Fruit fly (Drosophila melanogaster): ENCODE measurements around the gene Blos2.

The Blos2 gene

dm6 chr3L:11011610-11012202 lies 49.7 kb upstream of the Blos2 start (continued):
- TF ChIP-seq Ptx1 (GFP tag; IDR thresholded peaks at IDR 0.05), result no peak
- TF ChIP-seq da (GFP tag; optimal IDR thresholded peaks at IDR 0.05), result no peak
- no peak for TF ChIP-seq CG7271 (tag; optimal IDR thresholded peaks at IDR 0.05)
- TF ChIP-seq Ets65A (GFP tag), result no peak
- TF ChIP-seq Atf3 (GFP tag; optimal IDR thresholded peaks at IDR 0.05), result no peak
- TF ChIP-seq CG32767 (GFP tag; IDR thresholded peaks at IDR 0.05), result no peak
- TF ChIP-seq lbe (GFP tag; optimal IDR thresholded peaks at IDR 0.05), result no peak
- TF ChIP-seq crc (GFP tag; optimal IDR thresholded peaks at IDR 0.05), result no peak
- TF ChIP-seq HmgZ (tag; optimal IDR thresholded peaks at IDR 0.05), result no peak
- TF ChIP-seq PHDP (tag; optimal IDR thresholded peaks at IDR 0.05), result no peak
- TF ChIP-seq CG4328 (GFP tag; optimal IDR thresholded peaks at IDR 0.05), result no peak
- no peak for TF ChIP-seq ems (GFP tag; optimal IDR thresholded peaks at IDR 0.05)
- TF ChIP-seq CG18011 (GFP tag; optimal IDR thresholded peaks at IDR 0.05), result no peak
- TF ChIP-seq Hr51 (GFP tag; optimal IDR thresholded peaks at IDR 0.05), result no peak
- no peak for TF ChIP-seq CG6254 (GFP tag; optimal IDR thresholded peaks at IDR 0.05)
- TF ChIP-seq Hey (tag; optimal IDR thresholded peaks at IDR 0.05), result no peak
- no peak for TF ChIP-seq fd102C (GFP tag; optimal IDR thresholded peaks at IDR 0.05)
- peak; percentile 26 for TF ChIP-seq nmo (GFP tag; optimal IDR thresholded peaks at IDR 0.05)
- peak; percentile 80; the same call in 2 of the 3 replicates for TF ChIP-seq CG7963 (GFP tag; IDR thresholded peaks at IDR 0.05; ENCODE audit: partially characterized antibody)
- no peak for TF ChIP-seq CG9817 (tag; optimal IDR thresholded peaks at IDR 0.05)
- no peak for TF ChIP-seq Lpt (GFP tag; optimal IDR thresholded peaks at IDR 0.05)
- no peak for TF ChIP-seq twi (tag; optimal IDR thresholded peaks at IDR 0.05)
- TF ChIP-seq klu (GFP tag; IDR thresholded peaks at IDR 0.05), result peak; percentile 48; the same call in 1 of the 2 replicates
- no peak for TF ChIP-seq emc (GFP tag; optimal IDR thresholded peaks at IDR 0.05)
- no peak for TF ChIP-seq yki (optimal IDR thresholded peaks at IDR 0.05)
- TF ChIP-seq seq (GFP tag; IDR thresholded peaks at IDR 0.05), result 0 out of 2 replicates have a peak, but pooled peaks have one; percentile 35
- TF ChIP-seq Mes4 (GFP tag; optimal IDR thresholded peaks at IDR 0.05), result no peak
- peak; percentile 94 for TF ChIP-seq CG6791 (GFP tag; IDR thresholded peaks at IDR 0.05; ENCODE audit: partially characterized antibody)
- TF ChIP-seq pros (GFP tag; optimal IDR thresholded peaks at IDR 0.05), result peak; percentile 93
- TF ChIP-seq zen2 (GFP tag; IDR thresholded peaks at IDR 0.05; ENCODE audit: partially characterized antibody), result no peak
- no peak for TF ChIP-seq CG32772 (GFP tag; IDR thresholded peaks at IDR 0.05)
- TF ChIP-seq zf30C (GFP tag; optimal IDR thresholded peaks at IDR 0.05), result no peak
- TF ChIP-seq CG7786 (GFP tag; optimal IDR thresholded peaks at IDR 0.05), result no peak
- TF ChIP-seq gro (GFP tag; optimal IDR thresholded peaks at IDR 0.05), result no peak
- TF ChIP-seq CG42726 (GFP tag; IDR thresholded peaks at IDR 0.05; ENCODE audit: partially characterized antibody), result peak; percentile 73; the same call in 1 of the 2 replicates
- no peak for TF ChIP-seq E2f1 (GFP tag; IDR thresholded peaks at IDR 0.05)
- no peak for TF ChIP-seq ATbp (GFP tag; optimal IDR thresholded peaks at IDR 0.05)
- TF ChIP-seq ab (GFP tag; optimal IDR thresholded peaks at IDR 0.05), result no peak

DNA sequence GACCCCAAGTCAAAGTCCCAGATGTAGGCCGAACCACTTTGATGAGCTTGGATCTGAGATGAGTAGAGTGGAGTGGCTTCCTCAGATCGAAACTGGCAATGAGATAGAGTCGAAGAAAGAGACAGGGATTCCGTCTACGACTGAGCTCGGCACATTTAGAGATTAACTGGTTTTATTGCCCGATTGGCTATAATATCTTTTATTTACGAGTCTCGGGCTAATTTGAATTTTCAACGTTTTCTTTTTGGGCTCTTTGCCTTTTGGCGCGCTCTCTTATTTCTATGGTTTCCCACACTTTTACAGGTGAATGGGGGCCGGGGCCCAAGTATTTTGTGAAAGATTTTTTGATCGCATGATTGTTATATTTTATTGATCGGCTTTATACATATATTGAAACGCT lies 46.2 kb upstream of the Blos2 start:
- TF ChIP-seq oc (tag; optimal IDR thresholded peaks at IDR 0.05), result peak; percentile 44
- peak; percentile 92 for TF ChIP-seq abd-A (tag; optimal IDR thresholded peaks at IDR 0.05)
- no peak for TF ChIP-seq CrebB (tag; optimal IDR thresholded peaks at IDR 0.05)
- peak; percentile 43 for TF ChIP-seq pros (GFP tag; optimal IDR thresholded peaks at IDR 0.05)
- no peak for TF ChIP-seq luna (GFP tag; optimal IDR thresholded peaks at IDR 0.05)
- no peak for TF ChIP-seq CG6175 (GFP tag; IDR thresholded peaks at IDR 0.05)
- TF ChIP-seq CG9215 (GFP tag; IDR thresholded peaks at IDR 0.05), result no peak
- TF ChIP-seq lov (optimal IDR thresholded peaks at IDR 0.05), result no peak
- TF ChIP-seq lov (GFP tag; IDR thresholded peaks at IDR 0.05), result no peak
- TF ChIP-seq CG11456 (GFP tag; IDR thresholded peaks at IDR 0.05), result no peak
- peak; percentile 50 for TF ChIP-seq kni (GFP tag; optimal IDR thresholded peaks at IDR 0.05)
- TF ChIP-seq B-H1 (GFP tag; IDR thresholded peaks at IDR 0.05), result no peak
- TF ChIP-seq CG12942 (GFP tag; optimal IDR thresholded peaks at IDR 0.05), result no peak
- TF ChIP-seq grn (GFP tag; optimal IDR thresholded peaks at IDR 0.05), result peak; percentile 47
- TF ChIP-seq gsb-n (tag; optimal IDR thresholded peaks at IDR 0.05), result no peak
- TF ChIP-seq tna (GFP tag; IDR thresholded peaks at IDR 0.05; ENCODE audit: partially characterized antibody), result no peak
